Fruit fly (Drosophila melanogaster): ENCODE results near the gene CG14207.

CG14207 gene

DNA sequence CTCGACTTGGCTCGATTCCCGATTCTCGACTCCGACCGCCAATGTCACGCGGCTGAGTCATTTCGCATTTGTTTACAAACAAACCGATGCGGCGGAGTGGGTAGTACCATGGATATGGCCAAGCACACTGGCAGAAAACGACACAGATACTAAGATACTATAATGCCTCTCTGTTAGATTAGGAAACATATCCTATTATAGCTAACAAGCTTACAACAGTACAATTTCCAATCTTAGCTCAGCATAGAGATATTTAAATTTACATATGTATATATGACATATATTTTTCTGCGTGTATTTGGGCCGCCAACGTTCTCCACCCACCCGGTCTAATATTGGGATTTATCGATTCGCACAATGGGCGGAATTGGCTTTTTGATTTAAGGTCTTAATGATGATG is 1.0 kb upstream of the CG14207 start (continued):
- TF ChIP-seq achi (GFP tag; optimal IDR thresholded peaks at IDR 0.05): peak; percentile 74
- peak; percentile 67 for TF ChIP-seq OdsH (GFP tag; optimal IDR thresholded peaks at IDR 0.05)
- peak; percentile 23 for TF ChIP-seq dac (GFP tag; optimal IDR thresholded peaks at IDR 0.05)
- peak; percentile 85 for TF ChIP-seq CG8119 (GFP tag; IDR thresholded peaks at IDR 0.05)
- TF ChIP-seq CG6276 (GFP tag; optimal IDR thresholded peaks at IDR 0.05): peak; percentile 61
- TF ChIP-seq CG7368 (GFP tag; optimal IDR thresholded peaks at IDR 0.05): peak; percentile 60
- TF ChIP-seq CG6163 (GFP tag; IDR thresholded peaks at IDR 0.05): peak; percentile 89
- peak; percentile 60 for TF ChIP-seq Lpt (GFP tag; optimal IDR thresholded peaks at IDR 0.05)

DNA sequence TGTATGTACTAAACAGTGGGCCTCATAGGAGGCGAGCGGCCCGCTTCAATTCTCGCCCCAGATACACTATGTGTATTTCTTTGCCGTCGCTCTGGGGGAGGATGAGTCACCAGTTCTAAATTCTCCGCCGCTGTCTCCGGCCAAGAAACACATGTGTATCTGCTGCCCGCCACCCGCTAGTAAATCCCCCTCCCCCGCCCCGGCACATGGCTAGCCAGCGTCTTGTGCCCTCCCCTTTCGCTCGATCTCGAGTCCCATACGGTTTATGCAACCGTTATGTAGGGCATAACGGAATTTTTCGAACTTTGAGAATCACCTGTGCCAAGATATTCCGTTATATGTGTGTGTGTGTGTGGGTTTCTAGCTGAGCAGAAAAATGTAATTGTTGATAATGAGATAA is 916 bp downstream of the CG14207 start:
- TF ChIP-seq Hr38 (GFP tag; optimal IDR thresholded peaks at IDR 0.05) (no peak), fkh (GFP tag; optimal IDR thresholded peaks at IDR 0.05) (peak; percentile 37), net (GFP tag; optimal IDR thresholded peaks at IDR 0.05) (peak; percentile 10)

DNA sequence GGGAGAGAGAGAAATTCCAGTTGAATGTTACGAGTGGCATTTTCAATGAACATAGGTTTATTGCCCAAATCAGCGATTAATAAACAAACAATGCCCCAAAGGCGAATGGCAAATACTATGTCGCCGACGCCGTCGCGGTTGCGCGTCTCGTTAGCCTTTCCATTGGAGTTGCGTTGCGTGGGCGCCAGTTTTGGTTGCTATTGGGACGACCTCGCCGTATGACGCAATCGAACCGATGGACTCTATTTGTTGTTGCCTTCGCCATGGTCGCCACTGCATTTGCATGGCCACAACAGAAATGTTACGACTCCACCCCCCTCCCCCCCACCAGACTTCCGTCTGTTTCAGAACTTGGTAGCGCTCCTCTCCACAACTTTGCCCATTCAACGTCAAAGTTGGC is 1.6 kb downstream of the CG14207 start:
- TF ChIP-seq acj6 (GFP tag; optimal IDR thresholded peaks at IDR 0.05) (no peak), salr (GFP tag; optimal IDR thresholded peaks at IDR 0.05) (no peak), Sox15 (GFP tag; optimal IDR thresholded peaks at IDR 0.05) (no peak), fd59A (GFP tag; optimal IDR thresholded peaks at IDR 0.05) (no peak), CG7368 (GFP tag; optimal IDR thresholded peaks at IDR 0.05) (no peak), Hr39 (GFP tag; optimal IDR thresholded peaks at IDR 0.05) (no peak), Hr4 (GFP tag; optimal IDR thresholded peaks at IDR 0.05) (no peak), Ets96B (tag; optimal IDR thresholded peaks at IDR 0.05) (no peak), esn (GFP tag; optimal IDR thresholded peaks at IDR 0.05) (no peak), CG32006 (GFP tag; optimal IDR thresholded peaks at IDR 0.05) (no peak), Sox14 (GFP tag; optimal IDR thresholded peaks at IDR 0.05) (no peak)

DNA sequence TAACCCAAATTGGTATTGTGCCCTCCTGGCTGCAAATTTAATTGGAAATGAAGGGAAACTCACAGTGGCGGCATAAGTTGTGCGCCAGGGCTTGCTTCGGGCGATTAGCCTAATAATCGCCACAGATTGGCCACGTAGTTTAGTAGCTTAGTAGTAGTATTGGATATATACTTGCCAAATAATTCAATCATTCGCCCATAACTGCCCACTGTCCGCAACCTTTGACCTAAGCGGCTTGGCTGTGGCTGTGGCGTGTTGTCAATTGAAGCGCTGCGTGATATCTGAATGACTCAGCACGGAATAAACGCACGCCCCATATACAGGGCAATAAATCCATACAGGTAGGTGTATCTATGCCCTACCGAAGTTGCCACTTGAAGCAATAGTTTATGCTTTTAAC is 2.0 kb downstream of the CG14207 start:
- TF ChIP-seq svp (GFP tag) (peak; percentile 77), Sox15 (GFP tag; optimal IDR thresholded peaks at IDR 0.05) (no peak), OdsH (GFP tag; optimal IDR thresholded peaks at IDR 0.05) (no peak), fkh (GFP tag; optimal IDR thresholded peaks at IDR 0.05) (no peak), dsx (GFP tag; optimal IDR thresholded peaks at IDR 0.05; ENCODE audit: poor library complexity, severe bottlenecking) (no peak), achi (GFP tag; optimal IDR thresholded peaks at IDR 0.05) (no peak), lz (GFP tag; optimal IDR thresholded peaks at IDR 0.05) (no peak)

DNA sequence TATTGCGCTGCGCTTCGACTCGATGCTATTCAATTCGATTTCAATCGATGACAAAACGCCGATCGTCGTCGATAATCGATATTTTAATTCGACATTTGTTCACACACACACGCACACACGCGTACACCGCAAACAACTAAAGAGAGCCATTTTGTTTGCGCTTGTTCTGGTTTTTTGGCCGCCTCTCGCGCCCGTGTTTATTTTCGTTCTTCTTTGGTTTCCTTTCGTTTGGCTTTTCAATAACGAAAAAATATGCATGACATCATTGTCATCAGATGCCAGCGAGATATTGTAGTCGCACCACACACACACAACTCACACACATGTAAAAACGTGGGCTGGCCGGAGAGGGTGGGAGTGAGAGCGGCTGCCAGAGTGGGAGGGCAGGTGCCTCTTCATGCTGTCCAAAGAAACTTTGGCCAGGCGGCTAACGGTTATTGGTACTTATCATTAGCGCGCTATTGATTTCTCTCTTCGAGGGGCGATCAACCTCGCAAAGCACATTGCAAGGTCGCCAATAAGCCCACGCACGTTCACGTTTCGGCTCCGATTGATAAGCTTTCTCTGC is 3.1 kb downstream of the CG14207 start:
- TF ChIP-seq fd59A (GFP tag; optimal IDR thresholded peaks at IDR 0.05): no peak
- TF ChIP-seq Hr39 (GFP tag; optimal IDR thresholded peaks at IDR 0.05): no peak
- TF ChIP-seq CG3919 (GFP tag; optimal IDR thresholded peaks at IDR 0.05): no peak
- TF ChIP-seq CG6792 (GFP tag; optimal IDR thresholded peaks at IDR 0.05): no peak
- TF ChIP-seq CG16779 (tag; optimal IDR thresholded peaks at IDR 0.05): no peak
- TF ChIP-seq CG32006 (GFP tag; optimal IDR thresholded peaks at IDR 0.05): no peak
- peak; percentile 77 for TF ChIP-seq fkh (GFP tag; optimal IDR thresholded peaks at IDR 0.05)
- no peak for TF ChIP-seq CG34406 (GFP tag; optimal IDR thresholded peaks at IDR 0.05)
- TF ChIP-seq lz (GFP tag; optimal IDR thresholded peaks at IDR 0.05): no peak
- TF ChIP-seq vri (GFP tag; optimal IDR thresholded peaks at IDR 0.05): peak; percentile 57
- TF ChIP-seq CG1621 (tag; optimal IDR thresholded peaks at IDR 0.05): no peak
- no peak for TF ChIP-seq OdsH (GFP tag; optimal IDR thresholded peaks at IDR 0.05)
- TF ChIP-seq CG10631 (GFP tag; optimal IDR thresholded peaks at IDR 0.05): no peak
- no peak for TF ChIP-seq spab (GFP tag; optimal IDR thresholded peaks at IDR 0.05)
- TF ChIP-seq Hr38 (GFP tag; optimal IDR thresholded peaks at IDR 0.05): no peak
- peak; percentile 18 for TF ChIP-seq Eip78C (GFP tag)
- no peak for TF ChIP-seq Hr4 (GFP tag; optimal IDR thresholded peaks at IDR 0.05)
- no peak for TF ChIP-seq CG3032 (tag; optimal IDR thresholded peaks at IDR 0.05)
- TF ChIP-seq CG9139 (GFP tag; optimal IDR thresholded peaks at IDR 0.05): no peak
- TF ChIP-seq CG7368 (GFP tag; optimal IDR thresholded peaks at IDR 0.05): no peak
- no peak for TF ChIP-seq CG11762 (GFP tag; optimal IDR thresholded peaks at IDR 0.05; ENCODE audit: insufficient read depth)
